Worm (Caenorhabditis elegans): ENCODE data around the gene Y97E10B.1.
A peak's percentile ranks its signal among the peaks of the same experiment; 100 is the strongest.

Gene Y97E10B.1

ce11 chrV:7955168-7955567 lies 11.5 kb downstream of the Y97E10B.1 start, which contains the start of gene F26D11.12 (continued):
- TF ChIP-seq ceh-20 (GFP tag; IDR thresholded peaks at IDR 0.05) (no peak), ceh-82 (tag; optimal IDR thresholded peaks at IDR 0.05) (no peak), madf-9 (GFP tag; conservative IDR thresholded peaks at IDR 0.05) (no peak), skn-1 (tag; optimal IDR thresholded peaks at IDR 0.05) (no peak), egl-27 (tag; optimal IDR thresholded peaks at IDR 0.05) (no peak), F44E2.7 (GFP tag; IDR thresholded peaks at IDR 0.05) (no peak), mxl-2 (GFP tag; conservative IDR thresholded peaks at IDR 0.05) (no peak), Y105C5A.15 (GFP tag; IDR thresholded peaks at IDR 0.05) (no peak), ceh-32 (tag; optimal IDR thresholded peaks at IDR 0.05; ENCODE audit: poor library complexity) (no peak), ama-1 (optimal IDR thresholded peaks at IDR 0.05) (no peak), dpl-1 (GFP tag; optimal IDR thresholded peaks at IDR 0.05) (peak; percentile 69), lim-7 (GFP tag; IDR thresholded peaks at IDR 0.05) (no peak)

ce11 chrV:7956218-7956617 lies 12.6 kb downstream of the Y97E10B.1 start, which contains the start of gene pals-34:
Gene pals-34 (minus strand): TSS chrV:7956497.
- no peak for TF ChIP-seq unc-62 (GFP tag; optimal IDR thresholded peaks at IDR 0.05 in 1 of 2)
- TF ChIP-seq unc-62 (tag; optimal IDR thresholded peaks at IDR 0.05) = no peak
- no peak for TF ChIP-seq cey-2 (tag; optimal IDR thresholded peaks at IDR 0.05; ENCODE audit: borderline replicate concordance, insufficient read depth)
- TF ChIP-seq daf-16 (GFP tag; optimal IDR thresholded peaks at IDR 0.05) = no peak
- TF ChIP-seq daf-16 (tag; optimal IDR thresholded peaks at IDR 0.05) = peak; percentile 80
- peak; percentile 24 for TF ChIP-seq aha-1 (tag)

- TF ChIP-seq F44E2.7 (GFP tag; IDR thresholded peaks at IDR 0.05) = no peak
- TF ChIP-seq set-16 (GFP tag; IDR thresholded peaks at IDR 0.05) = no peak
- TF ChIP-seq egl-27 (tag; optimal IDR thresholded peaks at IDR 0.05) = no peak
- no peak for TF ChIP-seq saeg-2 (GFP tag; IDR thresholded peaks at IDR 0.05)
- no peak for TF ChIP-seq lim-7 (GFP tag; IDR thresholded peaks at IDR 0.05)
- no peak for TF ChIP-seq nhr-111 (GFP tag; optimal IDR thresholded peaks at IDR 0.05)
- TF ChIP-seq rbr-2 (tag; optimal IDR thresholded peaks at IDR 0.05) = no peak
- no peak for TF ChIP-seq aha-1 (tag)
- no peak for TF ChIP-seq zip-2 (tag; optimal IDR thresholded peaks at IDR 0.05)
- TF ChIP-seq attf-4 (tag; optimal IDR thresholded peaks at IDR 0.05) = no peak
- no peak for TF ChIP-seq snpc-4 (tag; optimal IDR thresholded peaks at IDR 0.05)
Observed at ce11 chrV:7958740-7959320, 15.2 kb downstream of the Y97E10B.1 start, which contains the start of the genes clec-217 and F26D11.2. Gene clec-217 (minus strand): TSS chrV:7958840. Gene F26D11.2 (plus strand): TSS chrV:7959270.

ce11 chrV:7964429-7964828 lies 20.8 kb downstream of the Y97E10B.1 start:
- no peak for TF ChIP-seq ctbp-1 (GFP tag; IDR thresholded peaks at IDR 0.05)
- no peak for TF ChIP-seq nhr-41 (GFP tag; IDR thresholded peaks at IDR 0.05)
- TF ChIP-seq unc-62 (GFP tag; optimal IDR thresholded peaks at IDR 0.05 in 1 of 2) = peak in 1 of 2 experiments; percentile 96
- TF ChIP-seq unc-62 (tag; optimal IDR thresholded peaks at IDR 0.05) = no peak
- no peak for TF ChIP-seq R02D3.7 (tag; optimal IDR thresholded peaks at IDR 0.05)

- TF ChIP-seq rbr-2 (tag; optimal IDR thresholded peaks at IDR 0.05) = no peak
- TF ChIP-seq gei-8 (GFP tag; optimal IDR thresholded peaks at IDR 0.05) = no peak
- no peak for TF ChIP-seq egl-43 (GFP tag; IDR thresholded peaks at IDR 0.05)
- TF ChIP-seq nhr-6 (tag; optimal IDR thresholded peaks at IDR 0.05) = no peak
- no peak for TF ChIP-seq Y105C5A.15 (GFP tag; IDR thresholded peaks at IDR 0.05)
- TF ChIP-seq nhr-28 (tag; optimal IDR thresholded peaks at IDR 0.05) = no peak
- no peak for TF ChIP-seq dmd-9 (GFP tag; IDR thresholded peaks at IDR 0.05)
- no peak for TF ChIP-seq aly-2 (tag; optimal IDR thresholded peaks at IDR 0.05)
- no peak for TF ChIP-seq hlh-30 (tag; optimal IDR thresholded peaks at IDR 0.05; ENCODE audit: insufficient read depth)
- no peak for TF ChIP-seq Y48G9A.11 (GFP tag; IDR thresholded peaks at IDR 0.05)
- TF ChIP-seq zfp-2 (tag; optimal IDR thresholded peaks at IDR 0.05) = no peak
Observed at ce11 chrV:7969107-7969506, 25.4 kb downstream of the Y97E10B.1 start, which contains the start of gene che-7. Gene che-7 (minus strand): TSS chrV:7969207.

Measured in whole organism, L4 larva.